Fruit fly (Drosophila melanogaster) whole organism, embryonic: Measurements from ENCODE around the gene Csp.

Experiments used
- Abd-B ChIP-seq: fragments of 200-800 bp; sonication (Bioruptor generic); optimal IDR thresholded peaks from 2 replicates; lab custom pipeline; 2018; ENCODE audit warnings: missing biosample characterization, mild to moderate bottlenecking, missing genetic modification characterization, moderate library complexity
- Atf-2 ChIP-seq: fragments of 200-800 bp; sonication (Bioruptor generic); optimal IDR thresholded peaks from 2 replicates; lab custom pipeline; 2016; ENCODE audit warnings: missing biosample characterization, missing genetic modification characterization
- Bgb ChIP-seq: fragments of 200-800 bp; sonication (Bioruptor generic); IDR thresholded peaks from 2 replicates; pipeline ENCODE4 v1.3.6; 2022; ENCODE audit warnings: missing biosample characterization, missing genetic modification characterization; ENCODE audit not compliant: partially characterized antibody
- CG10543 ChIP-seq: fragments of 200-800 bp; sonication (Bioruptor generic); optimal IDR thresholded peaks from 3 replicates; lab custom pipeline; 2017; ENCODE audit warnings: missing biosample characterization, mild to moderate bottlenecking, missing genetic modification characterization, moderate library complexity
- CG13296 ChIP-seq: fragments of 200-800 bp; sonication (Bioruptor generic); optimal IDR thresholded peaks from 3 replicates; lab custom pipeline; 2018; ENCODE audit warnings: missing biosample characterization, mild to moderate bottlenecking, missing genetic modification characterization
- CG15514 ChIP-seq: fragments of 200-800 bp; sonication (Bioruptor generic); optimal IDR thresholded peaks from 3 replicates; lab custom pipeline; 2017; ENCODE audit warnings: missing biosample characterization, missing genetic modification characterization, mild to moderate bottlenecking, moderate library complexity, missing genetic modification reagents
- CG16815 ChIP-seq: fragments of 200-800 bp; sonication (Bioruptor generic); optimal IDR thresholded peaks from 3 replicates; lab custom pipeline; 2017; ENCODE audit warnings: missing biosample characterization, mild to moderate bottlenecking, missing genetic modification characterization
- CG18764 ChIP-seq: fragments of 200-800 bp; sonication (Bioruptor generic); optimal IDR thresholded peaks from 3 replicates; lab custom pipeline; 2016; ENCODE audit warnings: missing biosample characterization, missing genetic modification characterization
- CG2129 ChIP-seq: fragments of 200-800 bp; sonication (Bioruptor generic); IDR thresholded peaks from 2 replicates; pipeline ENCODE4 v1.3.6; 2022; ENCODE audit warnings: missing biosample characterization, missing genetic modification characterization; ENCODE audit not compliant: partially characterized antibody
- CG30020 ChIP-seq: fragments of 200-800 bp; optimal IDR thresholded peaks from 2 replicates; lab custom pipeline; 2019; ENCODE audit warnings: missing biosample characterization, mild to moderate bottlenecking, missing genetic modification characterization, moderate library complexity
- CG30403 ChIP-seq: fragments of 200-800 bp; sonication (Bioruptor generic); optimal IDR thresholded peaks from 3 replicates; lab custom pipeline; 2016; ENCODE audit warnings: missing biosample characterization, missing genetic modification characterization
- CG32772 ChIP-seq: fragments of 200-800 bp; sonication (Bioruptor generic); IDR thresholded peaks from 2 replicates; pipeline ENCODE4 v1.3.6; 2022; ENCODE audit warnings: missing biosample characterization, missing genetic modification characterization
- CG3838 ChIP-seq: fragments of 200-800 bp; sonication (Bioruptor generic); optimal IDR thresholded peaks from 3 replicates; lab custom pipeline; 2016; ENCODE audit warnings: missing biosample characterization, missing genetic modification characterization
- CG4730 ChIP-seq: fragments of 200-800 bp; sonication (Bioruptor generic); IDR thresholded peaks from 2 replicates; pipeline ENCODE4 v1.3.6; 2022; ENCODE audit warnings: missing biosample characterization, missing genetic modification characterization
- CG4820 ChIP-seq: fragments of 200-800 bp; sonication (Bioruptor generic); optimal IDR thresholded peaks from 3 replicates; lab custom pipeline; 2016; ENCODE audit warnings: missing biosample characterization, missing genetic modification characterization
- CG6765 ChIP-seq: fragments of 200-800 bp; sonication (Bioruptor generic); optimal IDR thresholded peaks from 3 replicates; lab custom pipeline; 2017; ENCODE audit warnings: missing biosample characterization, mild to moderate bottlenecking, missing genetic modification characterization
- CG7372 ChIP-seq: fragments of 200-800 bp; sonication (Bioruptor generic); IDR thresholded peaks from 2 replicates; pipeline ENCODE4 v1.3.6; 2022; ENCODE audit warnings: missing biosample characterization, missing genetic modification characterization
- Camta ChIP-seq: fragments of 200-800 bp; sonication (Bioruptor generic); optimal IDR thresholded peaks from 2 replicates; lab custom pipeline; 2016; ENCODE audit warnings: missing biosample characterization, missing genetic modification characterization
- Deaf1 ChIP-seq: fragments of 200-800 bp; optimal IDR thresholded peaks from 3 replicates; lab custom pipeline; 2019; ENCODE audit warnings: missing biosample characterization, mild to moderate bottlenecking, missing genetic modification characterization, moderate library complexity
- Drgx ChIP-seq: fragments of 200-800 bp; sonication (Bioruptor generic); IDR thresholded peaks from 2 replicates; pipeline ENCODE4 v1.3.6; 2022; ENCODE audit warnings: missing biosample characterization, missing genetic modification characterization
- Fer3 ChIP-seq: fragments of 200-800 bp; sonication (Bioruptor generic); optimal IDR thresholded peaks from 2 replicates; lab custom pipeline; 2018; ENCODE audit warnings: missing biosample characterization, mild to moderate bottlenecking, missing genetic modification characterization, moderate library complexity
- GATAe ChIP-seq: fragments of 200-800 bp; sonication (Bioruptor generic); conservative IDR thresholded peaks from 2 replicates; pipeline ENCODE4 v1.3.6; 2022; ENCODE audit warnings: missing biosample characterization, missing genetic modification characterization
- Gsc ChIP-seq: fragments of 200-800 bp; sonication (Bioruptor generic); IDR thresholded peaks from 2 replicates; pipeline ENCODE4 v1.3.6; 2022; ENCODE audit warnings: missing biosample characterization, missing genetic modification characterization
- HHEX ChIP-seq: fragments of 200-800 bp; sonication (Bioruptor generic); optimal IDR thresholded peaks from 3 replicates; lab custom pipeline; 2017; ENCODE audit warnings: missing biosample characterization, mild to moderate bottlenecking, missing genetic modification characterization, missing genetic modification reagents
- HLH54F ChIP-seq: fragments of 200-800 bp; sonication (Bioruptor generic); optimal IDR thresholded peaks from 3 replicates; lab custom pipeline; 2016; ENCODE audit warnings: missing biosample characterization, missing genetic modification characterization
- MBD-R2 ChIP-seq: fragments of 200-800 bp; sonication (Bioruptor generic); IDR thresholded peaks from 2 replicates; pipeline ENCODE4 v1.3.6; 2022; ENCODE audit warnings: missing biosample characterization, missing genetic modification characterization
- Mad ChIP-seq: fragments of 200-800 bp; sonication (Bioruptor generic); optimal IDR thresholded peaks from 2 replicates; lab custom pipeline; 2016; ENCODE audit warnings: missing biosample characterization, missing genetic modification characterization
- Max ChIP-seq: fragments of 200-800 bp; sonication (Bioruptor generic); optimal IDR thresholded peaks from 2 replicates; lab custom pipeline; 2016; ENCODE audit warnings: missing biosample characterization, mild to moderate bottlenecking, missing genetic modification characterization
- Oli ChIP-seq: fragments of 200-800 bp; sonication (Bioruptor generic); optimal IDR thresholded peaks from 2 replicates; lab custom pipeline; 2018; ENCODE audit warnings: missing biosample characterization, mild to moderate bottlenecking, missing genetic modification characterization, moderate library complexity
- Poxn ChIP-seq: fragments of 200-800 bp; sonication (Bioruptor generic); IDR thresholded peaks from 2 replicates; pipeline ENCODE4 v1.3.6; 2022; ENCODE audit warnings: missing biosample characterization, missing genetic modification characterization
- Sin3A ChIP-seq: fragments of >200 bp; optimal IDR thresholded peaks from 2 replicates; lab custom pipeline; 2018
- Ssrp ChIP-seq: fragments of 200-800 bp; sonication (Bioruptor generic); optimal IDR thresholded peaks from 2 replicates; lab custom pipeline; 2018; ENCODE audit warnings: missing biosample characterization, mild to moderate bottlenecking, missing genetic modification characterization, moderate library complexity
- br ChIP-seq: fragments of >200 bp; optimal IDR thresholded peaks from 2 replicates; lab custom pipeline; 2017
- btn ChIP-seq: fragments of 200-800 bp; sonication (Bioruptor generic); optimal IDR thresholded peaks from 2 replicates; lab custom pipeline; 2016; ENCODE audit warnings: missing biosample characterization, missing genetic modification characterization
- chm ChIP-seq: fragments of 200-800 bp; sonication (Bioruptor generic); IDR thresholded peaks from 2 replicates; pipeline ENCODE4 v1.3.6; 2022; ENCODE audit warnings: missing biosample characterization, missing genetic modification characterization
- ci ChIP-seq: fragments of 200-800 bp; sonication (Bioruptor generic); IDR thresholded peaks from 3 replicates; pipeline ENCODE4 v1.3.6; 2022; ENCODE audit warnings: missing biosample characterization, missing genetic modification characterization
- crp ChIP-seq, 2 experiments: fragments of 200-800 bp; sonication (Bioruptor generic); optimal IDR thresholded peaks; 2 replicates in 1 of 2; 3 replicates in 1 of 2; lab custom pipeline; 2017; ENCODE audit warnings: missing biosample characterization in 2 of 2, missing genetic modification characterization in 2 of 2, mild to moderate bottlenecking in 1 of 2, moderate library complexity in 1 of 2
- da ChIP-seq: fragments of 200-800 bp; sonication (Bioruptor generic); optimal IDR thresholded peaks from 2 replicates; lab custom pipeline; 2016; ENCODE audit warnings: missing biosample characterization, missing genetic modification characterization
- dimm ChIP-seq: fragments of 200-800 bp; sonication (Bioruptor generic); IDR thresholded peaks from 2 replicates; pipeline ENCODE4 v1.3.6; 2022; ENCODE audit warnings: missing biosample characterization, missing genetic modification characterization
- fu2 ChIP-seq: fragments of 200-800 bp; sonication (Bioruptor generic); optimal IDR thresholded peaks from 2 replicates; lab custom pipeline; 2016; ENCODE audit warnings: missing biosample characterization, missing genetic modification characterization
- h ChIP-seq: fragments of >200 bp; optimal IDR thresholded peaks from 2 replicates; lab custom pipeline; 2017
- inv ChIP-seq: fragments of 200-800 bp; sonication (Bioruptor generic); IDR thresholded peaks from 2 replicates; pipeline ENCODE4 v1.3.6; 2022; ENCODE audit warnings: missing biosample characterization, missing genetic modification characterization; ENCODE audit not compliant: partially characterized antibody
- lbe ChIP-seq: fragments of 200-800 bp; sonication (Bioruptor generic); optimal IDR thresholded peaks from 2 replicates; lab custom pipeline; 2016; ENCODE audit warnings: missing biosample characterization, mild to moderate bottlenecking, missing genetic modification characterization
- nau ChIP-seq: fragments of 200-800 bp; sonication (Bioruptor generic); optimal IDR thresholded peaks from 3 replicates; lab custom pipeline; 2017; ENCODE audit warnings: missing biosample characterization, mild to moderate bottlenecking, missing genetic modification characterization, missing genetic modification reagents
- nom ChIP-seq: fragments of 200-800 bp; sonication (Bioruptor generic); optimal IDR thresholded peaks from 2 replicates; lab custom pipeline; 2017; ENCODE audit warnings: missing biosample characterization, missing genetic modification characterization, mild to moderate bottlenecking, moderate library complexity, missing genetic modification reagents
- phol ChIP-seq: fragments of 200-800 bp; sonication (Bioruptor generic); optimal IDR thresholded peaks from 3 replicates; lab custom pipeline; 2018; ENCODE audit warnings: missing biosample characterization, mild to moderate bottlenecking, missing genetic modification characterization, moderate library complexity
- row ChIP-seq: fragments of 200-800 bp; sonication (Bioruptor generic); IDR thresholded peaks from 3 replicates; pipeline ENCODE4 v1.3.6; 2022; ENCODE audit warnings: missing biosample characterization, missing genetic modification characterization
- seq ChIP-seq: fragments of 200-800 bp; sonication (Bioruptor generic); IDR thresholded peaks from 2 replicates; pipeline ENCODE4 v1.3.6; 2022; ENCODE audit warnings: missing biosample characterization, missing genetic modification characterization
- tio ChIP-seq: fragments of 200-800 bp; sonication (Bioruptor generic); optimal IDR thresholded peaks from 2 replicates; lab custom pipeline; 2017; ENCODE audit warnings: missing biosample characterization, missing genetic modification characterization, inconsistent platforms
- tna ChIP-seq: fragments of 200-800 bp; sonication (Bioruptor generic); IDR thresholded peaks from 2 replicates; pipeline ENCODE4 v1.3.6; 2022; ENCODE audit warnings: missing biosample characterization, missing genetic modification characterization; ENCODE audit not compliant: partially characterized antibody
- zf30C ChIP-seq: fragments of 200-800 bp; sonication (Bioruptor generic); optimal IDR thresholded peaks from 3 replicates; lab custom pipeline; 2018; ENCODE audit warnings: missing biosample characterization, mild to moderate bottlenecking, missing genetic modification characterization

Csp gene

DNA sequence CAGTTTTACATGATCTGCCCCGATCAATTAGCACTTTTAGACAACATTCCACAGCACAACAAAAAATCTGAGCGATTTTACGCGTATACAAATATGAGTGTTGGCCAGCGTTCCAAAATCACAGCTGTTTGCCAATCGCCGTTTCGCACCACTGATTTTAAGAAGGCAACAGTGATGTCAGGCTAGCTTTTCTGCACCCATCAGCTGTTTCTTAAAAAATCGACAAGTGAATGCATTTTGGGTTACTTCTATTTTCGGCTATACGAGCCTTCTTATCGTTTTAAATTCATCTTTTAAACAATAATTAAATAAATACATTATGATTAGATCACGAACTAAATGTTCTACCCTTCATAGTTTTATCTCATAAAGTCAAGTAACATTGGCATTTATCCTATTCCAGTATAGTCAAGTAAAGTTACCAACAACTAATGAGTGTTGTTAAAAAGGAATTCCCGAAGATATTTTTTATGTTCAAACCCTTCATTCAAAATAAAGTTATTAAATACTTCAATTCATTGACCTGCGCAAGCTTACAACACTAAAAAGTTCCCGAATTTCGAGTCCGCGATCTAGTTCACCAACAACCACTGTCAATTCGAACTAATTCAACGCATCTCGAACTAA, 4.3 kb upstream of the Csp start, which contains the start of the genes Rich and Ddx1 (continued):
- TF ChIP-seq MBD-R2 (GFP tag; lab: Robert Waterston, UW) (peak; percentile 96), dimm (GFP tag; lab: Robert Waterston, UW) (no peak), seq (GFP tag; lab: Robert Waterston, UW) (no peak), Poxn (GFP tag; lab: Robert Waterston, UW) (no peak), CG30403 (peak; percentile 76), row (GFP tag; lab: Robert Waterston, UW) (peak; percentile 89), CG4820 (GFP tag; lab: Kevin White, UChicago) (peak; percentile 22), Deaf1 (tag; lab: Kevin White, UChicago) (no peak), phol (tag; lab: Kevin White, UChicago) (peak; percentile 60), zf30C (GFP tag; lab: Kevin White, UChicago) (no peak), da (no peak), CG4730 (no peak), inv (GFP tag; lab: Robert Waterston, UW) (no peak), Fer3 (tag; lab: Kevin White, UChicago) (no peak), CG15514 (peak; percentile 98), chm (GFP tag; lab: Robert Waterston, UW) (no peak; the same call in 1 of the 2 replicates), CG16815 (GFP tag; lab: Kevin White, UChicago) (peak; percentile 28), Gsc (GFP tag; lab: Robert Waterston, UW) (no peak), Bgb (GFP tag; lab: Robert Waterston, UW) (no peak), CG10543 (GFP tag; lab: Kevin White, UChicago) (peak; percentile 56), CG2129 (no peak), fu2 (peak; percentile 17), tio (GFP tag; lab: Kevin White, UChicago) (no peak), h (lab: Kevin White, UChicago) (no peak), tna (GFP tag; lab: Robert Waterston, UW) (no peak), Atf-2 (no peak), crp (GFP tag; optimal IDR thresholded peaks at IDR 0.05; lab: Kevin White, UChicago) (peak; percentile 92 to 98), HLH54F (GFP tag; lab: Kevin White, UChicago) (peak; percentile 42), CG3838 (GFP tag; lab: Kevin White, UChicago) (no peak), br (lab: Kevin White, UChicago) (no peak), Camta (GFP tag; lab: Kevin White, UChicago) (peak; percentile 13), Max (peak; percentile 65), Abd-B (peak; percentile 64), CG18764 (GFP tag; lab: Kevin White, UChicago) (peak; percentile 23), CG32772 (GFP tag; lab: Robert Waterston, UW) (0 out of 2 replicates have a peak, but pooled peaks have one; percentile 13), nom (GFP tag; lab: Kevin White, UChicago) (no peak), lbe (GFP tag; lab: Kevin White, UChicago) (peak; percentile 49), CG30020 (tag; lab: Kevin White, UChicago) (peak; percentile 43), btn (GFP tag; lab: Kevin White, UChicago) (no peak), Drgx (no peak), GATAe (GFP tag; lab: Robert Waterston, UW) (no peak), ci (GFP tag; lab: Robert Waterston, UW) (0 out of 3 replicates have a peak, but pooled peaks have one; percentile 31), Oli (peak; percentile 11), HHEX (GFP tag; lab: Kevin White, UChicago) (peak; percentile 38), Sin3A (lab: Kevin White, UChicago) (peak; percentile 13), Mad (GFP tag; lab: Kevin White, UChicago) (peak; percentile 11), CG13296 (GFP tag; lab: Kevin White, UChicago) (peak; percentile 40), nau (GFP tag; lab: Kevin White, UChicago) (no peak), CG7372 (GFP tag; lab: Robert Waterston, UW) (no peak), CG6765 (GFP tag; lab: Kevin White, UChicago) (no peak), Ssrp (peak; percentile 21)
